Worm (Caenorhabditis elegans) whole organism, young adult: ENCODE results near the gene tre-2.
A peak's percentile ranks its signal among the peaks of the same experiment; 100 is the strongest.

Source experiments
- B0019.2 ChIP-seq: fragments of 200-800 bp; sonication (Bioruptor generic); conservative IDR thresholded peaks from 2 replicates; pipeline ENCODE4 v1.3.6; 2022; ENCODE audit warnings: missing genetic modification reagents, missing genetic modification characterization, missing compliant biosample characterization
- B0035.1 ChIP-seq: sonication (generic microtip); optimal IDR thresholded peaks from 2 replicates; lab custom pipeline; 2016; ENCODE audit warnings: missing genetic modification characterization, mild to moderate bottlenecking, missing compliant biosample characterization, missing genotype, missing genetic modification reagents
- B0336.3 ChIP-seq: fragments of 200-800 bp; sonication (Bioruptor generic); IDR thresholded peaks from 2 replicates; pipeline ENCODE4 v1.3.6; 2022; ENCODE audit warnings: missing genetic modification characterization, missing compliant biosample characterization
- F37B4.10 ChIP-seq: fragments of 200-800 bp; sonication (Bioruptor generic); IDR thresholded peaks from 2 replicates; pipeline ENCODE4 v1.3.6; 2022; ENCODE audit warnings: missing genetic modification characterization, missing compliant biosample characterization
- F39B2.1 ChIP-seq: fragments of 200-800 bp; sonication (Bioruptor generic); IDR thresholded peaks from 2 replicates; pipeline ENCODE4 v1.3.6; 2022; ENCODE audit warnings: missing genetic modification reagents, missing genetic modification characterization, missing compliant biosample characterization
- F55B11.4 ChIP-seq: sonication (generic microtip); optimal IDR thresholded peaks from 2 replicates; lab custom pipeline; 2016; ENCODE audit warnings: missing compliant biosample characterization, missing genetic modification characterization, borderline replicate concordance; ENCODE audit not compliant: insufficient read depth
- F57A8.1 ChIP-seq: fragments of 200-800 bp; sonication (Bioruptor generic); optimal IDR thresholded peaks from 2 replicates; lab custom pipeline; 2018; ENCODE audit warnings: mild to moderate bottlenecking, missing genetic modification characterization, moderate library complexity, missing compliant biosample characterization
- K12H6.12 ChIP-seq: fragments of 200-800 bp; sonication (Bioruptor generic); optimal IDR thresholded peaks from 2 replicates; lab custom pipeline; 2018; ENCODE audit warnings: mild to moderate bottlenecking, missing genetic modification characterization, missing compliant biosample characterization
- T26A5.8 ChIP-seq: sonication (generic microtip); optimal IDR thresholded peaks from 2 replicates; lab custom pipeline; 2016; ENCODE audit warnings: missing genetic modification characterization, missing compliant biosample characterization
- Y53G8AR.9 ChIP-seq: fragments of 200-800 bp; sonication (Bioruptor generic); conservative IDR thresholded peaks from 2 replicates; pipeline ENCODE4 v1.3.6; 2022; ENCODE audit warnings: missing genetic modification reagents, missing genetic modification characterization, missing compliant biosample characterization
- Y67H2A.10 ChIP-seq: fragments of 200-800 bp; sonication (Bioruptor generic); conservative IDR thresholded peaks from 2 replicates; pipeline ENCODE4 v1.3.6; 2022; ENCODE audit warnings: missing genetic modification reagents, missing genetic modification characterization, missing compliant biosample characterization
- Y95B8A.8 ChIP-seq: fragments of 200-800 bp; sonication (Bioruptor generic); IDR thresholded peaks from 2 replicates; pipeline ENCODE4 v1.3.6; 2022; ENCODE audit warnings: missing genetic modification reagents, missing genetic modification characterization, missing compliant biosample characterization
- ama-1 ChIP-seq, 3 experiments: fragments of 150-350 bp in 1 of 3; sonication (generic microtip) in 2 of 3; optimal IDR thresholded peaks; 2 replicates each; lab custom pipeline; 2014 to 2018; ENCODE audit warnings: missing biosample characterization in 2 of 3, missing genetic modification characterization in 2 of 3, missing genetic modification reagents in 2 of 3
- aptf-3 ChIP-seq: fragments of 200-800 bp; sonication (Bioruptor generic); IDR thresholded peaks from 2 replicates; pipeline ENCODE4 v1.3.6; 2022; ENCODE audit warnings: missing genetic modification characterization, missing compliant biosample characterization
- attf-5 ChIP-seq: fragments of 200-800 bp; sonication (Bioruptor generic); optimal IDR thresholded peaks from 2 replicates; lab custom pipeline; 2018; ENCODE audit warnings: mild to moderate bottlenecking, missing genetic modification characterization, missing compliant biosample characterization
- attf-6 ChIP-seq: fragments of 200-800 bp; sonication (Bioruptor generic); IDR thresholded peaks from 2 replicates; pipeline ENCODE4 v1.3.6; 2022; ENCODE audit warnings: missing genetic modification reagents, missing genetic modification characterization, missing compliant biosample characterization
- bed-1 ChIP-seq: fragments of 200-800 bp; sonication (Bioruptor generic); IDR thresholded peaks from 2 replicates; pipeline ENCODE4 v1.3.6; 2022; ENCODE audit warnings: missing genetic modification reagents, missing genetic modification characterization, missing compliant biosample characterization
- cebp-1 ChIP-seq, 2 experiments: fragments of 200-800 bp in 1 of 2; sonication (Bioruptor generic) in 1 of 2; sonication (generic microtip) in 1 of 2; IDR thresholded peaks in 1 of 2; optimal IDR thresholded peaks in 1 of 2; 2 replicates each; pipeline versions ENCODE4 v1.3.6 to Lab custom; 2017 to 2022; ENCODE audit warnings: missing compliant biosample characterization in 2 of 2, missing genetic modification characterization in 2 of 2, mild to moderate bottlenecking in 1 of 2, missing genetic modification reagents in 1 of 2, moderate library complexity in 1 of 2
- cebp-2 ChIP-seq: fragments of 200-800 bp; sonication (Bioruptor generic); IDR thresholded peaks from 2 replicates; pipeline ENCODE4 v1.3.6; 2022; ENCODE audit warnings: missing genetic modification characterization, missing compliant biosample characterization
- ceh-40 ChIP-seq: fragments of 200-800 bp; sonication (Bioruptor generic); IDR thresholded peaks from 2 replicates; pipeline ENCODE4 v1.3.6; 2022; ENCODE audit warnings: missing genetic modification characterization, missing compliant biosample characterization
- ceh-91 ChIP-seq: fragments of 200-800 bp; sonication (Bioruptor generic); IDR thresholded peaks from 2 replicates; pipeline ENCODE4 v1.3.6; 2022; ENCODE audit warnings: missing genetic modification reagents, missing genetic modification characterization, missing compliant biosample characterization
- die-1 ChIP-seq: sonication (generic microtip); optimal IDR thresholded peaks from 2 replicates; lab custom pipeline; 2016; ENCODE audit warnings: missing genotype, mild to moderate bottlenecking, missing genetic modification characterization, missing compliant biosample characterization
- ekl-4 ChIP-seq: fragments of 200-800 bp; sonication (Bioruptor generic); IDR thresholded peaks from 2 replicates; pipeline ENCODE4 v1.3.6; 2022; ENCODE audit warnings: missing genetic modification reagents, missing genetic modification characterization, missing compliant biosample characterization
- gei-17 ChIP-seq: fragments of 200-800 bp; sonication (Bioruptor generic); optimal IDR thresholded peaks from 2 replicates; lab custom pipeline; 2018; ENCODE audit warnings: mild to moderate bottlenecking, missing genetic modification characterization, missing compliant biosample characterization
- hlh-12 ChIP-seq: sonication (generic microtip); optimal IDR thresholded peaks from 2 replicates; lab custom pipeline; 2016; ENCODE audit warnings: missing genetic modification characterization, missing compliant biosample characterization
- hsf-1 ChIP-seq: fragments of 200-800 bp; sonication (Bioruptor generic); IDR thresholded peaks from 2 replicates; pipeline ENCODE4 v1.3.6; 2022; ENCODE audit warnings: missing genetic modification reagents, missing genetic modification characterization, missing compliant biosample characterization
- lag-1 ChIP-seq: fragments of 200-800 bp; sonication (Bioruptor generic); IDR thresholded peaks from 2 replicates; pipeline ENCODE4 v1.3.6; 2022; ENCODE audit warnings: missing genetic modification reagents, missing genetic modification characterization, missing compliant biosample characterization
- lin-54 ChIP-seq: fragments of 200-800 bp; sonication (Bioruptor generic); optimal IDR thresholded peaks from 2 replicates; lab custom pipeline; 2018; ENCODE audit warnings: mild to moderate bottlenecking, missing genetic modification characterization, missing compliant biosample characterization
- lsl-1 ChIP-seq: fragments of 200-800 bp; sonication (Bioruptor generic); optimal IDR thresholded peaks from 2 replicates; lab custom pipeline; 2018; ENCODE audit warnings: mild to moderate bottlenecking, missing genetic modification characterization, moderate library complexity, missing compliant biosample characterization
- lsy-27 ChIP-seq: sonication (generic microtip); optimal IDR thresholded peaks from 2 replicates; lab custom pipeline; 2017; ENCODE audit warnings: missing genetic modification characterization, mild to moderate bottlenecking, missing compliant biosample characterization, antibody characterized with exemption, missing genotype, borderline replicate concordance; ENCODE audit not compliant: insufficient read depth
- madf-6 ChIP-seq: fragments of 200-800 bp; sonication (Bioruptor generic); IDR thresholded peaks from 2 replicates; pipeline ENCODE4 v1.3.6; 2022; ENCODE audit warnings: missing genetic modification reagents, missing genetic modification characterization, missing compliant biosample characterization
- mes-4 ChIP-seq: sonication (generic microtip); optimal IDR thresholded peaks from 2 replicates; lab custom pipeline; 2016; ENCODE audit warnings: missing genotype, missing genetic modification characterization, missing compliant biosample characterization
- mxl-1 ChIP-seq: sonication (generic microtip); optimal IDR thresholded peaks from 2 replicates; lab custom pipeline; 2016; ENCODE audit warnings: missing genetic modification characterization, missing compliant biosample characterization
- nfya-2 ChIP-seq: fragments of 200-800 bp; sonication (Bioruptor generic); IDR thresholded peaks from 2 replicates; pipeline ENCODE4 v1.3.6; 2022; ENCODE audit warnings: missing genetic modification reagents, missing genetic modification characterization, missing compliant biosample characterization
- nhr-27 ChIP-seq: fragments of 200-800 bp; sonication (Bioruptor generic); optimal IDR thresholded peaks from 2 replicates; lab custom pipeline; 2018; ENCODE audit warnings: mild to moderate bottlenecking, missing genetic modification characterization, moderate library complexity, missing compliant biosample characterization
- pbrm-1 ChIP-seq: fragments of 200-800 bp; sonication (Bioruptor generic); IDR thresholded peaks from 2 replicates; pipeline ENCODE4 v1.3.6; 2022; ENCODE audit warnings: missing genetic modification reagents, missing genetic modification characterization, missing compliant biosample characterization
- pha-4 ChIP-seq: fragments of 150-350 bp; sonication (generic microtip); optimal IDR thresholded peaks from 2 replicates; lab custom pipeline; 2014; ENCODE audit warnings: missing biosample characterization, missing genetic modification reagents, missing genetic modification characterization
- rcor-1 ChIP-seq: fragments of 200-800 bp; sonication (Bioruptor generic); IDR thresholded peaks from 2 replicates; pipeline ENCODE4 v1.3.6; 2022; ENCODE audit warnings: missing genetic modification reagents, missing genetic modification characterization, missing compliant biosample characterization
- sea-2 ChIP-seq: fragments of 200-800 bp; sonication (Bioruptor generic); IDR thresholded peaks from 2 replicates; pipeline ENCODE4 v1.3.6; 2022; ENCODE audit warnings: missing genetic modification characterization, missing compliant biosample characterization
- snpc-1.3 ChIP-seq: sonication (generic microtip); optimal IDR thresholded peaks from 2 replicates; lab custom pipeline; 2017; ENCODE audit warnings: missing genetic modification characterization, mild to moderate bottlenecking, missing compliant biosample characterization, antibody characterized with exemption, moderate library complexity, missing genotype, missing genetic modification reagents; ENCODE audit not compliant: insufficient read depth
- somi-1 ChIP-seq: fragments of 200-800 bp; sonication (Bioruptor generic); optimal IDR thresholded peaks from 2 replicates; lab custom pipeline; 2018; ENCODE audit warnings: mild to moderate bottlenecking, missing genetic modification characterization, missing compliant biosample characterization
- xnd-1 ChIP-seq: sonication (generic microtip); optimal IDR thresholded peaks from 2 replicates; lab custom pipeline; 2016; ENCODE audit warnings: missing genotype, missing genetic modification reagents, missing genetic modification characterization, missing compliant biosample characterization
- zfh-2 ChIP-seq: fragments of 200-800 bp; sonication (Bioruptor generic); conservative IDR thresholded peaks from 2 replicates; pipeline ENCODE4 v1.3.6; 2022; ENCODE audit warnings: missing genetic modification reagents, missing genetic modification characterization, missing compliant biosample characterization
- zim-3 ChIP-seq: sonication (generic microtip); optimal IDR thresholded peaks from 2 replicates; lab custom pipeline; 2017; ENCODE audit warnings: mild to moderate bottlenecking, missing genetic modification characterization, moderate library complexity, missing compliant biosample characterization
- ztf-18 ChIP-seq: sonication (generic microtip); optimal IDR thresholded peaks from 2 replicates; lab custom pipeline; 2016; ENCODE audit warnings: missing genotype, mild to moderate bottlenecking, missing genetic modification characterization, missing compliant biosample characterization
- ztf-25 ChIP-seq: fragments of 200-800 bp; sonication (Bioruptor generic); IDR thresholded peaks from 2 replicates; pipeline ENCODE4 v1.3.6; 2022; ENCODE audit warnings: missing genetic modification reagents, missing genetic modification characterization, missing compliant biosample characterization
- ztf-28 ChIP-seq: fragments of 200-800 bp; sonication (Bioruptor generic); IDR thresholded peaks from 2 replicates; pipeline ENCODE4 v1.3.6; 2022; ENCODE audit warnings: missing genetic modification reagents, missing genetic modification characterization, missing compliant biosample characterization
- ztf-6 ChIP-seq: fragments of 200-800 bp; sonication (Bioruptor generic); IDR thresholded peaks from 2 replicates; pipeline ENCODE4 v1.3.6; 2022; ENCODE audit warnings: missing genetic modification reagents, missing genetic modification characterization, missing compliant biosample characterization

Gene tre-2

DNA sequence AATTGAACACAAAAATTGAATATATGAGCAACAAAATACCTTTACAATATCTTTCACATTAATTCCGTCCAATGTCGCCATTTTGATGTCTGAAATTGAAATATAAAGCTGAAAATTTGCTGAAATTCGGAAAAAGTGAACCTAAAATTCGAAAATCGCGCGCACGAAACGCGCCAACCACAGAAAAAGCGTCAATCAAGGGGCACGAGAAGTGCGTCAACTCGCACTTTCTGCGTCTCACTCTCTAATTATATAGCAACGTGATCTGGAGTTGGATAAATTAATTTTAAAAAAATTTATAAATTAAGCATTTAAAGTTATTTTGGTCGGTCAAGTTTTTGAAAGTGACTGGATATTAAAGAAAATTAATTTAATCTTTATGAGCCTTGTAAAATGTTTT, 36.1 kb upstream of the tre-2 start, which contains the start of gene ruvb-2 (continued):
- TF ChIP-seq attf-5 (GFP tag; lab: Kevin White, UChicago): peak; percentile 97
- no peak for TF ChIP-seq sea-2
- peak; percentile 62 for TF ChIP-seq Y53G8AR.9
- TF ChIP-seq F55B11.4: no peak
- peak; percentile 36 for TF ChIP-seq ceh-91 (GFP tag; lab: Robert Waterston, UW)
- TF ChIP-seq lin-54 (GFP tag; lab: Kevin White, UChicago): peak; percentile 91
- no peak for TF ChIP-seq bed-1 (GFP tag; lab: Robert Waterston, UW)
- TF ChIP-seq zim-3 (tag; lab: Kevin White, UChicago): no peak
- TF ChIP-seq mxl-1 (tag; lab: Kevin White, UChicago): no peak
- TF ChIP-seq lag-1 (GFP tag; lab: Robert Waterston, UW): no peak
- TF ChIP-seq xnd-1: peak; percentile 23
- TF ChIP-seq pbrm-1 (GFP tag; lab: Robert Waterston, UW): peak; percentile 70; the same call in 1 of the 2 replicates
- TF ChIP-seq ztf-25 (GFP tag; lab: Robert Waterston, UW): no peak
- peak; percentile 49 for TF ChIP-seq pha-4
- no peak for TF ChIP-seq F39B2.1 (GFP tag; lab: Robert Waterston, UW)
- no peak for TF ChIP-seq cebp-2 (GFP tag; lab: Robert Waterston, UW)
- no peak for TF ChIP-seq hlh-12 (tag; lab: Kevin White, UChicago)
- TF ChIP-seq ekl-4 (GFP tag; lab: Robert Waterston, UW): peak; percentile 54; the same call in 1 of the 2 replicates
- TF ChIP-seq nfya-2: no peak
- TF ChIP-seq ztf-18 (tag; lab: Kevin White, UChicago): peak; percentile 97
- TF ChIP-seq F37B4.10: no peak
- TF ChIP-seq Y95B8A.8: 0 out of 2 replicates have a peak, but pooled peaks have one; percentile 35
- no peak for TF ChIP-seq hsf-1 (GFP tag; lab: Robert Waterston, UW)
- no peak for TF ChIP-seq zfh-2 (GFP tag; lab: Robert Waterston, UW)
- peak; percentile 72 for TF ChIP-seq rcor-1 (GFP tag; lab: Robert Waterston, UW)
- no peak for TF ChIP-seq cebp-1 (GFP tag; IDR thresholded peaks at IDR 0.05; lab: Robert Waterston, UW)
- TF ChIP-seq cebp-1 (tag; optimal IDR thresholded peaks at IDR 0.05; lab: Kevin White, UChicago): no peak
- TF ChIP-seq K12H6.12: peak; percentile 22
- TF ChIP-seq lsl-1 (GFP tag; lab: Kevin White, UChicago): peak; percentile 65
- TF ChIP-seq ztf-6 (GFP tag; lab: Robert Waterston, UW): no peak
- no peak for TF ChIP-seq B0019.2 (GFP tag; lab: Robert Waterston, UW)
- no peak for TF ChIP-seq lsy-27 (tag; lab: Kevin White, UChicago)
- TF ChIP-seq Y67H2A.10 (GFP tag; lab: Robert Waterston, UW): no peak
- no peak for TF ChIP-seq ztf-28 (GFP tag; lab: Robert Waterston, UW)
- no peak for TF ChIP-seq ama-1 (optimal IDR thresholded peaks at IDR 0.05; lab: Kevin White, UChicago)
- no peak for TF ChIP-seq ama-1 (GFP tag; optimal IDR thresholded peaks at IDR 0.05; lab: Kevin White, UChicago)
- TF ChIP-seq F57A8.1 (GFP tag; lab: Kevin White, UChicago): no peak
- TF ChIP-seq nhr-27 (tag; lab: Kevin White, UChicago): no peak
- no peak for TF ChIP-seq B0035.1 (tag; lab: Kevin White, UChicago)
- no peak for TF ChIP-seq gei-17 (GFP tag; lab: Kevin White, UChicago)
- TF ChIP-seq die-1 (tag; lab: Kevin White, UChicago): no peak
- TF ChIP-seq attf-6 (GFP tag; lab: Robert Waterston, UW): 0 out of 2 replicates have a peak, but pooled peaks have one; percentile 19
- TF ChIP-seq mes-4 (tag; lab: Kevin White, UChicago): no peak
- peak; percentile 56 for TF ChIP-seq snpc-1.3 (tag; lab: Kevin White, UChicago)
- TF ChIP-seq somi-1: peak; percentile 65
- TF ChIP-seq B0336.3 (GFP tag; lab: Robert Waterston, UW): no peak; the same call in 1 of the 2 replicates
- no peak for TF ChIP-seq aptf-3
- no peak for TF ChIP-seq T26A5.8
- TF ChIP-seq madf-6 (GFP tag; lab: Robert Waterston, UW): no peak; the same call in 1 of the 2 replicates
- TF ChIP-seq ceh-40: no peak
